Worm (Caenorhabditis elegans): Measurements from ENCODE around the gene gldi-11.

ce11 chrII:4953289-4953688, 7.7 kb upstream of the gldi-11 start, which contains the start of gene ndx-3:
- TF ChIP-seq ztf-23 (GFP tag; IDR thresholded peaks at IDR 0.05), result no peak
- no peak for TF ChIP-seq T22C8.4 (GFP tag; IDR thresholded peaks at IDR 0.05)
- TF ChIP-seq tab-1 (GFP tag; IDR thresholded peaks at IDR 0.05), result no peak
- no peak for TF ChIP-seq ref-1 (GFP tag; conservative IDR thresholded peaks at IDR 0.05)

All from whole organism, midembryonic.